Worm (Caenorhabditis elegans): ENCODE measurements around the gene F59A6.2.

Gene F59A6.2

ce11 chrII:5011978-5012377 is 2.5 kb upstream of the F59A6.2 start, which contains the start of gene F59A6.12:
Gene F59A6.12, minus strand, starts transcription at chrII:5012078.
- no peak for TF ChIP-seq nhr-12 (tag; optimal IDR thresholded peaks at IDR 0.05)
- TF ChIP-seq fkh-8 (tag; optimal IDR thresholded peaks at IDR 0.05), result no peak
- no peak for TF ChIP-seq tlp-1 (tag; optimal IDR thresholded peaks at IDR 0.05)
- TF ChIP-seq unc-98 (GFP tag; IDR thresholded peaks at IDR 0.05), result no peak
- no peak for TF ChIP-seq ceh-88 (GFP tag; IDR thresholded peaks at IDR 0.05)
- TF ChIP-seq jun-1 (tag; optimal IDR thresholded peaks at IDR 0.05), result no peak
- no peak for TF ChIP-seq fos-1 (tag; optimal IDR thresholded peaks at IDR 0.05)
- TF ChIP-seq nhr-237 (tag; optimal IDR thresholded peaks at IDR 0.05), result no peak
- no peak for TF ChIP-seq sox-4 (tag; optimal IDR thresholded peaks at IDR 0.05)
- no peak for TF ChIP-seq dsc-1 (tag; optimal IDR thresholded peaks at IDR 0.05)
- no peak for TF ChIP-seq isw-1 (GFP tag; IDR thresholded peaks at IDR 0.05)

- no peak for TF ChIP-seq lin-39 (tag; optimal IDR thresholded peaks at IDR 0.05)
- TF ChIP-seq lin-35 (GFP tag; optimal IDR thresholded peaks at IDR 0.05), result no peak
- TF ChIP-seq pqm-1 (tag; optimal IDR thresholded peaks at IDR 0.05), result no peak
- TF ChIP-seq hpl-2 (GFP tag; optimal IDR thresholded peaks at IDR 0.05), result no peak
- TF ChIP-seq dpl-1 (GFP tag; optimal IDR thresholded peaks at IDR 0.05), result no peak
- TF ChIP-seq unc-86 (tag; optimal IDR thresholded peaks at IDR 0.05), result no peak
- no peak for TF ChIP-seq fkh-8 (tag; optimal IDR thresholded peaks at IDR 0.05)
- no peak for TF ChIP-seq unc-30 (tag; optimal IDR thresholded peaks at IDR 0.05)
- no peak for TF ChIP-seq lsy-2 (tag; optimal IDR thresholded peaks at IDR 0.05)
These were observed 1.6 kb downstream of the F59A6.2 start for ce11 chrII:5016144-5016543.

ce11 chrII:5016977-5017585 is 2.6 kb downstream of the F59A6.2 start:
- TF ChIP-seq aly-2 (tag; optimal IDR thresholded peaks at IDR 0.05) (no peak), nhr-11 (tag; optimal IDR thresholded peaks at IDR 0.05) (no peak), hlh-17 (GFP tag; optimal IDR thresholded peaks at IDR 0.05; ENCODE audit: borderline replicate concordance) (no peak), ceh-82 (tag; optimal IDR thresholded peaks at IDR 0.05) (peak; percentile 51 to 68 (median 61)), sup-37 (GFP tag; optimal IDR thresholded peaks at IDR 0.05) (no peak), Y116A8C.19 (tag; optimal IDR thresholded peaks at IDR 0.05; ENCODE audit: borderline replicate concordance) (no peak), snu-23 (GFP tag; optimal IDR thresholded peaks at IDR 0.05) (peak; percentile 83), efl-3 (GFP tag; optimal IDR thresholded peaks at IDR 0.05) (no peak), tbx-2 (tag; optimal IDR thresholded peaks at IDR 0.05) (peak; percentile 67), ztf-11 (tag; optimal IDR thresholded peaks at IDR 0.05) (peak in 1 of 2 experiments; percentile 12), nhr-90 (tag; optimal IDR thresholded peaks at IDR 0.05; ENCODE audit: poor library complexity) (peak; percentile 35), xbp-1 (tag; optimal IDR thresholded peaks at IDR 0.05) (peak; percentile 38), snpc-4 (tag; optimal IDR thresholded peaks at IDR 0.05) (peak; percentile 48), nhr-19 (GFP tag; conservative IDR thresholded peaks at IDR 0.05) (peak; percentile 40), fos-1 (tag; optimal IDR thresholded peaks at IDR 0.05) (peak; percentile 14), rnt-1 (tag; optimal IDR thresholded peaks at IDR 0.05) (peak; percentile 47), elt-2 (tag; optimal IDR thresholded peaks at IDR 0.05) (peak; percentile 83), hpl-2 (GFP tag; optimal IDR thresholded peaks at IDR 0.05) (no peak), unc-62 (GFP tag; optimal IDR thresholded peaks at IDR 0.05) (no peak), dsc-1 (tag; optimal IDR thresholded peaks at IDR 0.05) (peak; percentile 35), mab-9 (GFP tag; IDR thresholded peaks at IDR 0.05) (peak; percentile 18; the same call in 1 of the 2 replicates), ceh-8 (GFP tag; optimal IDR thresholded peaks at IDR 0.05) (peak; percentile 20), pag-3 (tag; optimal IDR thresholded peaks at IDR 0.05; ENCODE audit: borderline replicate concordance, insufficient read depth) (no peak), C34B4.2 (tag; optimal IDR thresholded peaks at IDR 0.05) (no peak), egl-13 (tag; optimal IDR thresholded peaks at IDR 0.05) (peak; percentile 48), dpl-1 (GFP tag; optimal IDR thresholded peaks at IDR 0.05) (peak; percentile 22 to 48 (median 45)), nhr-12 (tag; optimal IDR thresholded peaks at IDR 0.05) (no peak), nhr-28 (tag; optimal IDR thresholded peaks at IDR 0.05) (no peak), unc-98 (GFP tag; IDR thresholded peaks at IDR 0.05) (no peak), lsy-2 (tag; optimal IDR thresholded peaks at IDR 0.05) (peak; percentile 67 to 76), grh-1 (GFP tag; IDR thresholded peaks at IDR 0.05) (no peak), unc-86 (tag; optimal IDR thresholded peaks at IDR 0.05) (peak; percentile 75), vab-15 (tag; optimal IDR thresholded peaks at IDR 0.05) (no peak), fkh-8 (tag; optimal IDR thresholded peaks at IDR 0.05) (peak; percentile 69), fkh-4 (tag; optimal IDR thresholded peaks at IDR 0.05; ENCODE audit: borderline replicate concordance) (no peak), ztf-4 (tag; optimal IDR thresholded peaks at IDR 0.05) (peak; percentile 16), unc-30 (tag; optimal IDR thresholded peaks at IDR 0.05) (no peak), isw-1 (GFP tag; IDR thresholded peaks at IDR 0.05) (peak; percentile 61)
